Fruit fly (Drosophila melanogaster) whole organism, embryonic: ENCODE results near the gene Polr2D.

ENCODE experiments used
- Abd-B ChIP-seq: fragments of 200-800 bp; sonication (Bioruptor generic); optimal IDR thresholded peaks from 2 replicates; lab custom pipeline; 2018; ENCODE audit warnings: missing biosample characterization, mild to moderate bottlenecking, missing genetic modification characterization, moderate library complexity
- Bgb ChIP-seq: fragments of 200-800 bp; sonication (Bioruptor generic); IDR thresholded peaks from 2 replicates; pipeline ENCODE4 v1.3.6; 2022; ENCODE audit warnings: missing biosample characterization, missing genetic modification characterization; ENCODE audit not compliant: partially characterized antibody
- Blimp-1 ChIP-seq: fragments of 200-800 bp; sonication (Bioruptor generic); optimal IDR thresholded peaks from 3 replicates; lab custom pipeline; 2018; ENCODE audit warnings: missing biosample characterization, missing genetic modification characterization, mild to moderate bottlenecking, moderate library complexity, missing genetic modification reagents
- CG10654 ChIP-seq: fragments of 200-800 bp; sonication (Bioruptor generic); optimal IDR thresholded peaks from 2 replicates; lab custom pipeline; 2016; ENCODE audit warnings: missing biosample characterization, missing genetic modification characterization
- CG10979 ChIP-seq: fragments of 200-800 bp; sonication (Bioruptor generic); optimal IDR thresholded peaks from 2 replicates; lab custom pipeline; 2018; ENCODE audit warnings: missing biosample characterization, mild to moderate bottlenecking, missing genetic modification characterization, moderate library complexity
- CG11398 ChIP-seq: fragments of 200-800 bp; sonication (Bioruptor generic); optimal IDR thresholded peaks from 2 replicates; lab custom pipeline; 2016; ENCODE audit warnings: missing biosample characterization, missing genetic modification characterization
- CG12219 ChIP-seq: fragments of 200-800 bp; sonication (Bioruptor generic); optimal IDR thresholded peaks from 3 replicates; lab custom pipeline; 2018; ENCODE audit warnings: missing biosample characterization, mild to moderate bottlenecking, missing genetic modification characterization
- CG13775 ChIP-seq: fragments of 200-800 bp; sonication (Bioruptor generic); optimal IDR thresholded peaks from 3 replicates; lab custom pipeline; 2017; ENCODE audit warnings: missing biosample characterization, mild to moderate bottlenecking, missing genetic modification characterization
- CG13894 ChIP-seq: fragments of 200-800 bp; sonication (Bioruptor generic); optimal IDR thresholded peaks from 3 replicates; lab custom pipeline; 2018; ENCODE audit warnings: missing biosample characterization, mild to moderate bottlenecking, missing genetic modification characterization, moderate library complexity
- CG14014 ChIP-seq: fragments of 200-800 bp; sonication (Bioruptor generic); IDR thresholded peaks from 2 replicates; pipeline ENCODE4 v1.3.6; 2022; ENCODE audit warnings: missing biosample characterization, missing genetic modification characterization
- CG1602 ChIP-seq: fragments of 200-800 bp; sonication (Bioruptor generic); optimal IDR thresholded peaks from 3 replicates; lab custom pipeline; 2016; ENCODE audit warnings: missing biosample characterization, missing genetic modification characterization
- CG2678 ChIP-seq: fragments of 200-800 bp; sonication (Bioruptor generic); optimal IDR thresholded peaks from 3 replicates; lab custom pipeline; 2019; ENCODE audit warnings: missing biosample characterization, mild to moderate bottlenecking, missing genetic modification characterization, moderate library complexity
- CG31365 ChIP-seq: fragments of 200-800 bp; sonication (Bioruptor generic); optimal IDR thresholded peaks from 2 replicates; lab custom pipeline; 2018; ENCODE audit warnings: missing biosample characterization, mild to moderate bottlenecking, missing genetic modification characterization
- CG34376 ChIP-seq: fragments of 200-800 bp; sonication (Bioruptor generic); optimal IDR thresholded peaks from 2 replicates; lab custom pipeline; 2018; ENCODE audit warnings: missing biosample characterization, mild to moderate bottlenecking, missing genetic modification characterization
- CG4282 ChIP-seq: fragments of 200-800 bp; sonication (Bioruptor generic); optimal IDR thresholded peaks from 2 replicates; lab custom pipeline; 2016; ENCODE audit warnings: missing biosample characterization, missing genetic modification characterization
- CG4360 ChIP-seq: fragments of 200-800 bp; sonication (Bioruptor generic); IDR thresholded peaks from 2 replicates; pipeline ENCODE4 v1.3.6; 2022; ENCODE audit warnings: missing biosample characterization, missing genetic modification characterization
- CG43689 ChIP-seq: fragments of 200-800 bp; sonication (Bioruptor generic); IDR thresholded peaks from 2 replicates; pipeline ENCODE4 v1.3.6; 2022; ENCODE audit warnings: missing biosample characterization, missing genetic modification characterization
- CG7963 ChIP-seq: fragments of 200-800 bp; sonication (Bioruptor generic); IDR thresholded peaks from 3 replicates; pipeline ENCODE4 v1.3.6; 2022; ENCODE audit warnings: missing biosample characterization, missing genetic modification characterization; ENCODE audit not compliant: partially characterized antibody
- CG8944 ChIP-seq: fragments of 200-800 bp; sonication (Bioruptor generic); optimal IDR thresholded peaks from 3 replicates; lab custom pipeline; 2016; ENCODE audit warnings: missing biosample characterization, missing genetic modification characterization
- CG9215 ChIP-seq: fragments of 200-800 bp; sonication (Bioruptor generic); IDR thresholded peaks from 2 replicates; pipeline ENCODE4 v1.3.6; 2022; ENCODE audit warnings: missing biosample characterization, missing genetic modification characterization
- CG9609 ChIP-seq: fragments of 200-800 bp; sonication (Bioruptor generic); optimal IDR thresholded peaks from 3 replicates; lab custom pipeline; 2016; ENCODE audit warnings: missing biosample characterization, missing genetic modification characterization
- CG9932 ChIP-seq: fragments of 200-800 bp; sonication (Bioruptor generic); IDR thresholded peaks from 2 replicates; pipeline ENCODE4 v1.3.6; 2022; ENCODE audit warnings: missing biosample characterization, missing genetic modification characterization
- Dip2 ChIP-seq: fragments of 200-800 bp; sonication (Bioruptor generic); IDR thresholded peaks from 2 replicates; pipeline ENCODE4 v1.3.6; 2022; ENCODE audit warnings: missing biosample characterization, missing genetic modification characterization
- Dll ChIP-seq: fragments of 200-800 bp; sonication (Bioruptor generic); IDR thresholded peaks from 4 replicates; pipeline ENCODE4 v1.3.6; 2022; ENCODE audit warnings: missing biosample characterization, missing genetic modification characterization; ENCODE audit not compliant: partially characterized antibody
- Gsc ChIP-seq: fragments of 200-800 bp; sonication (Bioruptor generic); IDR thresholded peaks from 2 replicates; pipeline ENCODE4 v1.3.6; 2022; ENCODE audit warnings: missing biosample characterization, missing genetic modification characterization
- Hand ChIP-seq: fragments of 200-800 bp; sonication (Bioruptor generic); optimal IDR thresholded peaks from 2 replicates; lab custom pipeline; 2017; ENCODE audit warnings: mild to moderate bottlenecking, missing biosample characterization, missing genetic modification reagents, missing genetic modification characterization
- Hmx ChIP-seq: fragments of 200-800 bp; sonication (Bioruptor generic); optimal IDR thresholded peaks from 2 replicates; lab custom pipeline; 2016; ENCODE audit warnings: missing biosample characterization, missing genetic modification characterization
- Lhr ChIP-seq: fragments of 200-800 bp; sonication (Bioruptor generic); optimal IDR thresholded peaks from 3 replicates; lab custom pipeline; 2017; ENCODE audit warnings: mild to moderate bottlenecking, missing biosample characterization, missing genetic modification reagents, missing genetic modification characterization
- MBD-R2 ChIP-seq: fragments of 200-800 bp; sonication (Bioruptor generic); IDR thresholded peaks from 2 replicates; pipeline ENCODE4 v1.3.6; 2022; ENCODE audit warnings: missing biosample characterization, missing genetic modification characterization
- Mrtf ChIP-seq: fragments of 200-800 bp; sonication (Bioruptor generic); IDR thresholded peaks from 3 replicates; pipeline ENCODE4 v1.3.6; 2022; ENCODE audit warnings: missing biosample characterization, missing genetic modification characterization
- Ptx1 ChIP-seq: fragments of 200-800 bp; sonication (Bioruptor generic); IDR thresholded peaks from 2 replicates; pipeline ENCODE4 v1.3.6; 2022; ENCODE audit warnings: missing biosample characterization, missing genetic modification characterization
- ara ChIP-seq: fragments of 200-800 bp; sonication (Bioruptor generic); IDR thresholded peaks from 2 replicates; pipeline ENCODE4 v1.3.6; 2022; ENCODE audit warnings: missing biosample characterization, missing genetic modification characterization
- ato ChIP-seq: fragments of 200-800 bp; sonication (Bioruptor generic); IDR thresholded peaks from 2 replicates; pipeline ENCODE4 v1.3.6; 2022; ENCODE audit warnings: missing biosample characterization, missing genetic modification characterization; ENCODE audit not compliant: partially characterized antibody
- cato ChIP-seq: fragments of 200-800 bp; sonication (Bioruptor generic); optimal IDR thresholded peaks from 2 replicates; lab custom pipeline; 2016; ENCODE audit warnings: missing biosample characterization, missing genetic modification characterization, borderline replicate concordance
- chinmo ChIP-seq: fragments of 200-800 bp; sonication (Bioruptor generic); IDR thresholded peaks from 4 replicates; pipeline ENCODE4 v1.3.6; 2022; ENCODE audit warnings: missing biosample characterization, missing genetic modification characterization; ENCODE audit not compliant: partially characterized antibody
- dimm ChIP-seq: fragments of 200-800 bp; sonication (Bioruptor generic); IDR thresholded peaks from 2 replicates; pipeline ENCODE4 v1.3.6; 2022; ENCODE audit warnings: missing biosample characterization, missing genetic modification characterization
- ems ChIP-seq: fragments of 200-800 bp; sonication (Bioruptor generic); optimal IDR thresholded peaks from 3 replicates; lab custom pipeline; 2016; ENCODE audit warnings: missing biosample characterization, missing genetic modification characterization
- exex ChIP-seq: fragments of 200-800 bp; sonication (Bioruptor generic); optimal IDR thresholded peaks from 4 replicates; lab custom pipeline; 2018; ENCODE audit warnings: missing biosample characterization, mild to moderate bottlenecking, missing genetic modification characterization, moderate library complexity
- grau ChIP-seq: fragments of 200-800 bp; optimal IDR thresholded peaks from 3 replicates; lab custom pipeline; 2019; ENCODE audit warnings: missing biosample characterization, mild to moderate bottlenecking, missing genetic modification characterization, moderate library complexity
- grn ChIP-seq: fragments of 200-800 bp; sonication (Bioruptor generic); optimal IDR thresholded peaks from 3 replicates; lab custom pipeline; 2017; ENCODE audit warnings: missing biosample characterization, missing genetic modification characterization
- sd ChIP-seq: fragments of 200-800 bp; sonication (Bioruptor generic); optimal IDR thresholded peaks from 3 replicates; lab custom pipeline; 2018; ENCODE audit warnings: missing biosample characterization, mild to moderate bottlenecking, missing genetic modification characterization, moderate library complexity
- stc ChIP-seq: fragments of 200-800 bp; sonication (Bioruptor generic); IDR thresholded peaks from 2 replicates; pipeline ENCODE4 v1.3.6; 2022; ENCODE audit warnings: missing biosample characterization, missing genetic modification characterization
- sug ChIP-seq: fragments of 200-800 bp; optimal IDR thresholded peaks from 2 replicates; lab custom pipeline; 2019; ENCODE audit warnings: missing biosample characterization, mild to moderate bottlenecking, missing genetic modification characterization, moderate library complexity
- tll ChIP-seq, 2 experiments: fragments of 200-800 bp in 1 of 2; fragments of >200 bp in 1 of 2; sonication (Bioruptor generic) in 1 of 2; optimal IDR thresholded peaks; 2 replicates each; lab custom pipeline; 2017 to 2019; ENCODE audit warnings: missing biosample characterization in 2 of 2, missing genetic modification characterization in 2 of 2, mild to moderate bottlenecking in 1 of 2, moderate library complexity in 1 of 2
- twi ChIP-seq: fragments of 200-800 bp; optimal IDR thresholded peaks from 2 replicates; lab custom pipeline; 2019; ENCODE audit warnings: missing biosample characterization, mild to moderate bottlenecking, missing genetic modification characterization, moderate library complexity
- zen ChIP-seq: fragments of 200-800 bp; sonication (Bioruptor generic); optimal IDR thresholded peaks from 3 replicates; lab custom pipeline; 2018; ENCODE audit warnings: missing biosample characterization, mild to moderate bottlenecking, missing genetic modification characterization, moderate library complexity

Gene Polr2D

DNA sequence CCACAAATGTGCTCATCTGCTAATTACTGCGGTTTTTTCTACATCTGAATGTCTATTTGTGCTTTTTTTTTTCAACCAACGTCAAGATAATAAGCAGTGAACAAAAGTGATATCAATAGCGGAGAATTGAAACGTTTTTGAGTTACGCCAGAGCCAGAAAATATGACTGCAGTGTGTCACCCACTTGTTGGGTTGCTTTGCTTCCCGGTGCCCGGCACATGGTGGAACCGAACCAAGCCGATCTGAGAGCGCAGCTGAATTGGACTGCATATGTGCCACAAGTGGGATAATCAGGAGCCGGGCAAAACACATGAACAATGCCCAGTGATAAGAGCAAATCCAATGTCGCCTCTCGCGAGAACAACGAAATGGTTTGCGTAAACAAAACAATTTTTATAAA, 37.1 kb upstream of the Polr2D start:
- no peak for TF ChIP-seq Abd-B (GFP tag; lab: Kevin White, UChicago)
- no peak for TF ChIP-seq Dip2 (GFP tag; lab: Robert Waterston, UW)
- TF ChIP-seq twi (tag; lab: Kevin White, UChicago) = peak; percentile 80
- TF ChIP-seq tll (GFP tag; optimal IDR thresholded peaks at IDR 0.05; lab: Kevin White, UChicago) = no peak
- no peak for TF ChIP-seq Lhr (GFP tag; lab: Kevin White, UChicago)
- no peak for TF ChIP-seq CG7963 (GFP tag; lab: Robert Waterston, UW)

DNA sequence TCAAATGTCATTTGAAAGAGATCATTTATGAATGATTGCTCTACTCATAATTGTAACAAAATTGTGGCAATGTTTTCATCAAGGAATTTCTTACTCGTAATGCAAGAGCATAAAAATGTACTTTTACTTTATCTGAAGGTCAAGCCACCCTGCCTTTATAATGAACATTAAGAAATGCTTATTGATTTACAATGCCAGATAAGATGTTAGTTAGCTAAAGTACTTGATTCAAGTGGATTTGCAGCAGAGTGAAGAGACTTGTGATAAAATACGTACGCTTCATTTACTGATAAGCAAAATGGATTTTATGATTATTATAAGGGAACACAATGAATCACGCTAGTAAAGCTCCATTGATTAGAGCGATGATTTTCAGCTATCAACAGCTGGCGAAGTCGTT, 36.5 kb upstream of the Polr2D start:
- TF ChIP-seq stc (GFP tag; lab: Robert Waterston, UW) (no peak), CG4282 (GFP tag; lab: Kevin White, UChicago) (no peak), CG9609 (GFP tag; lab: Kevin White, UChicago) (no peak), exex (peak; percentile 79), sd (tag; lab: Kevin White, UChicago) (peak; percentile 45), CG34376 (GFP tag; lab: Kevin White, UChicago) (peak; percentile 69), sug (tag; lab: Kevin White, UChicago) (peak; percentile 28), grn (peak; percentile 43)
- TF ChIP-seq, all 482 proteins: peak for 5

DNA sequence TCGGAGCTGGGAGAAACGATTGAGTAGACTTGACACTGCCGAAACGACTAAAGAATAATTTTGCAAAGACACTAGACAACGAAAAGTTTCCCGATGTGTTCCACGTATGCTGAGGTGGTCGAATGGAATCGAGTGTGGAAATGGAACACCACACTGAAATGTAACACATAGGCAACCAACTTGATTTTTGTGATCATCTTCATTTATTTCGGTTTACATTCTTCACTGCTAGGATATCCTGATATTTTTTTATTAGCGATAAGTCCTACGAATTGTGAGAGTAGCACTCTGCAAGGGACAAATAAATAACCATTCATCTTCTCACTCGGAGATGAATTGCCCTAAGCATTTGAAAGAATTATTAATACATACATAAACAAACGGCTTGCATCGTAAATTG, 33.4 kb upstream of the Polr2D start, which contains the start of gene CG7131:
TSS of gene CG7131 (minus strand) at position 101 of the 400 bp plus-strand sequence.
- TF ChIP-seq CG4360 (GFP tag; lab: Robert Waterston, UW) (no peak), ems (no peak), CG13894 (tag; lab: Kevin White, UChicago) (no peak), ato (GFP tag; lab: Robert Waterston, UW) (no peak), MBD-R2 (GFP tag; lab: Robert Waterston, UW) (no peak), CG9609 (GFP tag; lab: Kevin White, UChicago) (no peak), sd (tag; lab: Kevin White, UChicago) (no peak), zen (tag; lab: Kevin White, UChicago) (no peak), CG9215 (no peak), CG10979 (no peak), CG14014 (GFP tag; lab: Robert Waterston, UW) (no peak), Blimp-1 (GFP tag; lab: Kevin White, UChicago) (no peak), grau (tag; lab: Kevin White, UChicago) (no peak), CG1602 (GFP tag; lab: Kevin White, UChicago) (no peak), Hmx (GFP tag; lab: Kevin White, UChicago) (no peak)

DNA sequence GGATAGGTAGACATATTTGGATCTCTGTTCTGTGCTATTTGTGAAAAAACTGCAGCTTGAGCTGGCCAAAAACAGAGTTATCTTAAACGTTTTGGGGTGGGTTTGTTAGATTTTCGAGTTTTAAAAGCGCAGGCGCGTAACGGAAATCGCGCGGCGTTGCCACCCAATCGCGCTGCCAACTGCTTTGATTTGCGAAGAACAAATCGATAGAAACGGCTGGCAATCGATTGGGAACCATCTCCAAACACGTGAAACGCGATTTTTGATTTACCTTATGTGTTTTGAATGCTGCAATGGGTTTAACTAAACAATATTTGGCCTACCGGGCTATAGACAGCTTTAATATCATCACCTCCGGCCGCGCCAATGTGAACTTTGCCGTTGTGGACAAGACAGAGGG, 28.2 kb upstream of the Polr2D start, which contains the start of the genes CG14312 and CG8064:
TSS of gene CG14312 (minus strand) at position 88 of the 400 bp plus-strand sequence.
TSS of gene CG8064 (plus strand) at position 220 of the 400 bp plus-strand sequence.
- TF ChIP-seq Dll (GFP tag; lab: Robert Waterston, UW) (peak; percentile 75; the same call in 3 of the 4 replicates), CG10654 (GFP tag; lab: Kevin White, UChicago) (no peak), CG43689 (no peak), chinmo (0 out of 4 replicates have a peak, but pooled peaks have one; percentile 21), Bgb (GFP tag; lab: Robert Waterston, UW) (peak; percentile 76), cato (GFP tag; lab: Kevin White, UChicago) (no peak), CG13775 (no peak), Hmx (GFP tag; lab: Kevin White, UChicago) (no peak), Hand (GFP tag; lab: Kevin White, UChicago) (no peak), CG2678 (tag; lab: Kevin White, UChicago) (no peak), ara (GFP tag; lab: Robert Waterston, UW) (no peak), CG31365 (tag; lab: Kevin White, UChicago) (no peak), Gsc (GFP tag; lab: Robert Waterston, UW) (no peak), CG12219 (GFP tag; lab: Kevin White, UChicago) (no peak), CG9932 (GFP tag; lab: Robert Waterston, UW) (no peak), CG8944 (GFP tag; lab: Kevin White, UChicago) (no peak), Ptx1 (GFP tag; lab: Robert Waterston, UW) (no peak), Mrtf (no peak), CG11398 (GFP tag; lab: Kevin White, UChicago) (no peak), dimm (no peak)
